Worm (Caenorhabditis elegans) whole organism, mixed stage, embryonic: ENCODE measurements around the gene mltn-1.

Experiments used
- ceh-43 ChIP-seq: fragments of 200-800 bp; sonication (Bioruptor generic); optimal IDR thresholded peaks from 2 replicates; lab custom pipeline; 2018; ENCODE audit warnings: mild to moderate bottlenecking, missing genetic modification characterization, moderate library complexity, missing compliant biosample characterization
- ces-1 ChIP-seq: fragments of 150-350 bp; optimal IDR thresholded peaks from 2 replicates; lab custom pipeline; 2014; ENCODE audit warnings: missing biosample characterization, missing genetic modification reagents, missing genetic modification characterization

ce11 chrII:13091857-13092256 is 53.2 kb downstream of the mltn-1 start:
- no peak for TF ChIP-seq ceh-43 (GFP tag; lab: Kevin White, UChicago)
- no peak for TF ChIP-seq ces-1
